Fruit fly (Drosophila melanogaster): Measurements from ENCODE around the gene ClC-c.

DNA sequence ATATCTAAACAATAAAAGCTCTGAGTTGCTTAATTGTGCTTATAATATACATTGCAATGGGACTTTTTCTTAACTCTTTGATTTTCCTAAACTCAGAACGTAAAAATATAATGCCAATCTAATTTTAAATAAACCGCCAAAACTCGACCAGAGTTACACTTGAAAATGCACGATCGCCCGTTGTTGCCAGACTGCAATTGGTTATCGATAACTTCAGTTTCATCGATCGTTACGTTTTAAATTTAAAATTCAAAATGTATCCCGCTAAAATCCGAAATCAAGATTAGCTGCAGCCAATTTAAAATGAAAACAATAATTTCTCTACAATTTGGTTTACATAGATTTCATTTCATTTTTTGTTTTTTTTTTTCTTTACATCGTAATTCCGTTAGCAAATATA is 48.9 kb downstream of the ClC-c start:
- TF ChIP-seq CG8478 (optimal IDR thresholded peaks at IDR 0.05): no peak
- no peak for TF ChIP-seq CTCF (optimal IDR thresholded peaks at IDR 0.05)
